Worm (Caenorhabditis elegans): Measurements from ENCODE around the gene C03B1.14.

Gene C03B1.14

ce11 chrX:6338446-6338845 is 22.1 kb downstream of the C03B1.14 start:
- TF ChIP-seq elt-2 (tag; optimal IDR thresholded peaks at IDR 0.05) (peak; percentile 99), ceh-28 (tag; optimal IDR thresholded peaks at IDR 0.05) (no peak), zag-1 (tag; optimal IDR thresholded peaks at IDR 0.05) (no peak), pqm-1 (tag; optimal IDR thresholded peaks at IDR 0.05) (peak; percentile 99), nhr-76 (tag; optimal IDR thresholded peaks at IDR 0.05) (no peak), nhr-11 (tag; optimal IDR thresholded peaks at IDR 0.05) (no peak), elt-1 (tag; optimal IDR thresholded peaks at IDR 0.05) (no peak), jun-1 (tag; optimal IDR thresholded peaks at IDR 0.05) (no peak), sea-2 (GFP tag; optimal IDR thresholded peaks at IDR 0.05) (no peak), mml-1 (tag; optimal IDR thresholded peaks at IDR 0.05) (no peak), egl-27 (tag; optimal IDR thresholded peaks at IDR 0.05) (peak; percentile 16), pha-4 (tag; optimal IDR thresholded peaks at IDR 0.05) (peak; percentile 30), lin-39 (tag; optimal IDR thresholded peaks at IDR 0.05) (no peak), mdl-1 (tag; optimal IDR thresholded peaks at IDR 0.05) (no peak)

ce11 chrX:6337951-6338350 is 22.6 kb downstream of the C03B1.14 start, which contains the start of gene C03B1.13:
Gene C03B1.13, minus strand, starts transcription at chrX:6338051.
- no peak for TF ChIP-seq jun-1 (tag; optimal IDR thresholded peaks at IDR 0.05)
- TF ChIP-seq ceh-82 (tag; optimal IDR thresholded peaks at IDR 0.05) = no peak

ce11 chrX:6337338-6337737 is 23.2 kb downstream of the C03B1.14 start:
- TF ChIP-seq elt-2 (tag; optimal IDR thresholded peaks at IDR 0.05) (peak; percentile 12), nhr-23 (tag; optimal IDR thresholded peaks at IDR 0.05) (no peak)

- TF ChIP-seq lin-15B (tag; optimal IDR thresholded peaks at IDR 0.05) (no peak), ZK546.5 (tag; optimal IDR thresholded peaks at IDR 0.05) (no peak), nhr-11 (tag; optimal IDR thresholded peaks at IDR 0.05) (no peak), unc-39 (tag; optimal IDR thresholded peaks at IDR 0.05) (no peak), nhr-23 (tag; optimal IDR thresholded peaks at IDR 0.05) (no peak), aly-2 (tag; optimal IDR thresholded peaks at IDR 0.05) (no peak), skn-1 (tag; optimal IDR thresholded peaks at IDR 0.05) (no peak), ceh-9 (tag; optimal IDR thresholded peaks at IDR 0.05) (no peak), ztf-4 (tag; optimal IDR thresholded peaks at IDR 0.05) (no peak), mml-1 (tag; optimal IDR thresholded peaks at IDR 0.05) (no peak), lin-39 (tag; optimal IDR thresholded peaks at IDR 0.05) (no peak), elt-2 (tag; optimal IDR thresholded peaks at IDR 0.05) (no peak), ceh-16 (tag; optimal IDR thresholded peaks at IDR 0.05) (no peak), nhr-76 (tag; optimal IDR thresholded peaks at IDR 0.05) (no peak)
Observed at ce11 chrX:6334602-6335001, 26.0 kb downstream of the C03B1.14 start.

- TF ChIP-seq nhr-67 (tag; optimal IDR thresholded peaks at IDR 0.05) = no peak
- no peak for TF ChIP-seq R02D3.7 (tag; optimal IDR thresholded peaks at IDR 0.05)
- TF ChIP-seq eor-1 (tag; optimal IDR thresholded peaks at IDR 0.05) = no peak
- no peak for TF ChIP-seq jun-1 (tag; optimal IDR thresholded peaks at IDR 0.05)
- TF ChIP-seq ceh-9 (tag; optimal IDR thresholded peaks at IDR 0.05) = no peak
- no peak for TF ChIP-seq nhr-23 (tag; optimal IDR thresholded peaks at IDR 0.05)
Observed at ce11 chrX:6333998-6334397, 26.6 kb downstream of the C03B1.14 start, which contains the start of gene col-171. Gene col-171, plus strand, starts transcription at chrX:6334298.

ce11 chrX:6331409-6331808 is 29.1 kb downstream of the C03B1.14 start, which contains the start of gene col-170:
Gene col-170, plus strand, starts transcription at chrX:6331709.
- TF ChIP-seq nhr-25 (tag; optimal IDR thresholded peaks at IDR 0.05) = no peak
- TF ChIP-seq nhr-11 (tag; optimal IDR thresholded peaks at IDR 0.05) = no peak
- TF ChIP-seq ama-1 (optimal IDR thresholded peaks at IDR 0.05) = no peak
- no peak for TF ChIP-seq elt-2 (tag; optimal IDR thresholded peaks at IDR 0.05)
- TF ChIP-seq ceh-16 (tag; optimal IDR thresholded peaks at IDR 0.05) = no peak
- TF ChIP-seq lsy-12 (tag; optimal IDR thresholded peaks at IDR 0.05) = no peak
- no peak for TF ChIP-seq nhr-12 (tag; optimal IDR thresholded peaks at IDR 0.05)

ce11 chrX:6328860-6329259 is 31.7 kb downstream of the C03B1.14 start, which contains the start of gene col-169:
Gene col-169, plus strand, starts transcription at chrX:6329160.
- no peak for TF ChIP-seq nfya-1 (tag; optimal IDR thresholded peaks at IDR 0.05; ENCODE audit: insufficient read depth)
- TF ChIP-seq elt-3 (tag; optimal IDR thresholded peaks at IDR 0.05) = peak in 1 of 3 experiments; percentile 24

Data from whole organism, L3 larva.